Worm (Caenorhabditis elegans): ENCODE results near the gene fbxa-30.
"Not testable (repeated sequence)": the region's sequence is repeated elsewhere in the genome, so short reads cannot be mapped to it uniquely, and the experiment has no call there.

fbxa-30 gene

DNA sequence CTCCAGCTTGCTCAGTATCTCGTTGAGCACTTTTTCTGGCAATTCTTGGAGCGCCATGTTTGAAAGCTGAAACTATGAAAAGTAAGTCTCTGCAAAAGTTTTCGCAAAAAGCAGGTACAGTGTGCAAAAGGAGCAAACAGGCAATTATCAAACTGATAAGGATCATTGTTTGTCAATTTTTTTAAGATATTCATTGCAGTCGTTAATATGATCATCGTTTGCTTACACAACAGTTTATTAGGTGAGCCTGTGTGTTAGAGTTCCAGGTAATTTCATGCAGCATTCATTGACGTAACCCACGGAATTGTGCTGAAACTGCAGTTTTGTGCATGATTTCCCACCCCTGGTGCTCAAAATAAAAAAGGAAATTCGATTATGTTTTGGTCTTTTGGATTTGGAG, 8.6 kb downstream of the fbxa-30 start, which contains the start of gene fbxa-151:
Gene fbxa-151, minus strand, starts transcription at position 101 of the 400 bp plus-strand sequence.
- TF ChIP-seq ham-2 (GFP tag; optimal IDR thresholded peaks at IDR 0.05); lin-13 (tag; optimal IDR thresholded peaks at IDR 0.05); nhr-237 (tag; optimal IDR thresholded peaks at IDR 0.05): not testable (repeated sequence)

DNA sequence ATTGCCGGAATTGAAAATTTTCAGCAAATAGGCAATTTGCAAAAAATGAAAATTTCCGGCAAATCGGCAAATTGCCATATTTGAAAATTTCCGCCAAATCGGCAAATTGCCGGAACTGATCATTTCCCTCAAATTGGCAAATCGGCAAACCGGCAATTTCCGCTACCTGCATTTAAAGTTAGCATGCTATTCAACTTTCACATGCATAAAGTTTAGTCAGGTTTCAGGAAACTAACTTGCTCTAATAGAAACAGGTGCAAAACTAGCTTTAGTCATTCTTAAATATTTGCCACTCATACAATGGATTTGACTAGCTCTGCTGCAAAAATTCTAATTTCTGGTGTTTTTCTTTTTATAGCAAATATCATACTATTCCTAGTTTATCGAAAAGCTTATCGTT, 11.7 kb downstream of the fbxa-30 start, which contains the start of gene srz-9:
Gene srz-9, plus strand, starts transcription at position 301 of the 400 bp plus-strand sequence.
- not testable (repeated sequence) for TF ChIP-seq ham-2 (GFP tag; optimal IDR thresholded peaks at IDR 0.05); mab-5 (tag; optimal IDR thresholded peaks at IDR 0.05); bed-3 (GFP tag; optimal IDR thresholded peaks at IDR 0.05)

DNA sequence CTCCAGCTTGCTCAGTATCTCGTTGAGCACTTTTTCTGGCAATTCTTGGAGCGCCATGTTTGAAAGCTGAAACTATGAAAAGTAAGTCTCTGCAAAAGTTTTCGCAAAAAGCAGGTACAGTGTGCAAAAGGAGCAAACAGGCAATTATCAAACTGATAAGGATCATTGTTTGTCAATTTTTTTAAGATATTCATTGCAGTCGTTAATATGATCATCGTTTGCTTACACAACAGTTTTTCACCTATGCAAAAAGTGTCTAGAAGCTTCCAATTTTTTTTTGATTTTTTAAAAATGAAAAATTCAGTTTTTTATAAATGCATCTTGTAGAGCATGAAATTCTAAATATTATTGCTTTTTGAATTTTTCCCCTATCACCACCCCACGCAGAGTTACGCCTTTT, 17.1 kb downstream of the fbxa-30 start, which contains the start of gene fbxa-78:
Gene fbxa-78, minus strand, starts transcription at position 101 of the 400 bp plus-strand sequence.
- TF ChIP-seq lin-32 (GFP tag; optimal IDR thresholded peaks at IDR 0.05); bed-3 (GFP tag; optimal IDR thresholded peaks at IDR 0.05); unc-120 (tag; optimal IDR thresholded peaks at IDR 0.05; ENCODE audit: poor library complexity, severe bottlenecking): not testable (repeated sequence)

DNA sequence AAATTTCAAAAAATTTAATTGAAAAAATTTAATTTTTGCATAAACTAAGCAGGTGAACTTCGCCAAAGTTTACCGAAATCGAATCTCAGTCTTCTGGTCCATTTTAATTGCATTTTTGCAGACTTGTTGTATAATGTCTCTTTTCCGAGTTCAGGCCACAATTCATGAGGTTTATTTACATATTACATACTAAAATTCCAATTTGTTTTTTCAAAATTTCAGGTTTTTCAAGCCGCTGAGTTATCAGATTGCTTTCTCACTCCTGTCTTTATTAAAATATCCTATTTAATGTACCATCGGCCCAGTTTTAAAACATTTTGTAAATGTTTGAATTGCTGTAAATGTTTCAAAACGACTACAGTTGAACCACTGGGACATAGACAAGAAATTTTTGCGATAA, 18.9 kb downstream of the fbxa-30 start, which contains the start of gene fbxa-208:
Gene fbxa-208, plus strand, starts transcription at position 301 of the 400 bp plus-strand sequence.
- not testable (repeated sequence) for TF ChIP-seq unc-39, snpc-4, mep-1 (tag; optimal IDR thresholded peaks at IDR 0.05)

DNA sequence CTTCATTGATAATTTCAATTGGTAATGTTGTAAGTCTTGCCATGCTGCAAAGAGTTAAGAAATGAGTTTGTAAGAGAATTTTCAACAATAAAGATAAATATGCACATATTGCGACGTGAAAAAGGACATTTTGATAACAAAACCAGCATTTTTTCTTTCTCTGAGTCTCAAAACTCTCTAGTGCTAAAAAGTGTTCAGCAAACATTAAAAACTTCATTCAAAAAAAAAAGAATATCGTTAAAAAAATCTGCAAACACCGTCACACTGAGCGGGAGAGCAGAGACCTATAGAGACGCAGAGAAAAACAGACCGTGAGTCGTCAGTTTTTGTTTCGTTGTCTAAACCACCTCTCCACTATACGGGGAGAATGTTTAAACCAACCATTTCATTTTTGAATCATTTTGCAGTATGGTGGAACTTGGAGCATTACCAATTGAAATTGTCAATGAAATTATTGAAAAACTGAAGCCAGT, 26.3 kb downstream of the fbxa-30 start, which contains the start of the genes fbxa-76 and fbxa-77:
Gene fbxa-76, minus strand, starts transcription at position 51 of the 473 bp plus-strand sequence.
Gene fbxa-77, plus strand, starts transcription at position 365 of the 473 bp plus-strand sequence.
- TF ChIP-seq pha-4 (tag; optimal IDR thresholded peaks at IDR 0.05) (no peak), sem-2 (GFP tag; optimal IDR thresholded peaks at IDR 0.05) (no peak), sptf-1 (tag; optimal IDR thresholded peaks at IDR 0.05) (no peak), nhr-28 (tag; optimal IDR thresholded peaks at IDR 0.05) (no peak), cnd-1 (tag; optimal IDR thresholded peaks at IDR 0.05) (no peak), snpc-4 (tag; optimal IDR thresholded peaks at IDR 0.05) (no peak), bed-3 (GFP tag; optimal IDR thresholded peaks at IDR 0.05) (no peak), ztf-11 (tag; optimal IDR thresholded peaks at IDR 0.05) (no peak)

DNA sequence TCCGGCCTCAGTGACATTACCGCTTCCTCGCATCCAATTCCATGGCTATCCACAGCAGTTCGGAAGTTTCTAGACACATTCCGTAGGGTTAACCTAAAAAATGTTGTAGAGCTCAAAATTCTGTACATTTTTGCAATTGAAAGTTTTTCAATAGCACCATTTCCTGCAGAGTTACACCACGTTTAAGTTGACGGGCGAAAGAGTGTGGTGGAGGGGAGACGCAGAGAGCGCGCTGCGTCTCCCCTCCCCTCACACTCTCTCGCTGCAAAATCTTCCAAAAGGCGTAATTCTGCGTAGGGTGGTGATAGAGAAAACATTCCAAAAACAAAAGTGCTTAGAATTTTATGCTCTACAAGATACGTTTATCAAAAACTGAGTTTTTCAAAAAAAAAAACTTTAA, 27.1 kb downstream of the fbxa-30 start:
- TF ChIP-seq ceh-39 (tag; optimal IDR thresholded peaks at IDR 0.05) (no peak), cnd-1 (tag; optimal IDR thresholded peaks at IDR 0.05) (no peak), sptf-1 (tag; optimal IDR thresholded peaks at IDR 0.05) (no peak), nhr-28 (tag; optimal IDR thresholded peaks at IDR 0.05) (no peak), hlh-1 (tag; optimal IDR thresholded peaks at IDR 0.05) (no peak), nhr-2 (tag; optimal IDR thresholded peaks at IDR 0.05) (no peak), unc-62 (GFP tag; optimal IDR thresholded peaks at IDR 0.05) (no peak), unc-39 (tag; optimal IDR thresholded peaks at IDR 0.05) (no peak), zip-8 (tag; optimal IDR thresholded peaks at IDR 0.05) (no peak), pha-4 (tag; optimal IDR thresholded peaks at IDR 0.05) (no peak), ceh-43 (GFP tag; optimal IDR thresholded peaks at IDR 0.05) (no peak), mep-1 (tag; optimal IDR thresholded peaks at IDR 0.05) (no peak), ham-2 (GFP tag; optimal IDR thresholded peaks at IDR 0.05) (no peak), nhr-76 (tag; optimal IDR thresholded peaks at IDR 0.05) (no peak), tbx-8 (GFP tag; optimal IDR thresholded peaks at IDR 0.05) (no peak)

DNA sequence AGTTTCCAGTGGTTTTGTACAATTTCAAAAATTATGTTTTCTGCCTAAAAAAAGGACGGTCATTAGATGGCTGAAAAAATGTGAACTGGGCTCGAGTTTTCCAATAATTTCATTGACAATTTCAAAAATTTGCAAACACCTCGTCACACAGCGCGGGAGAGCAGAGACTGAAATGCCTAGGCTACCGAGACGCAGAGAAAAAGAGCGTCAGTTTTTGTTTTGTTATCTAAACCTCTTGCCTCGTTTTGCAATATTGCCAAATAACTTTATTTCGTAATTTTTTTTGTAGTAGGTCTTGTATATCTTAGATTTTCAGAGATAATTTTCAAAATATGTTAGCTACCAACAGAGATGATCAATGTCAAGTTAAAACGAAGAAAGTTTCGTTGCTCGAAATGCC, 32.2 kb downstream of the fbxa-30 start, which contains the start of gene fbxa-63:
Gene fbxa-63, plus strand, starts transcription at position 310 of the 400 bp plus-strand sequence.
- TF ChIP-seq ces-1 (GFP tag; optimal IDR thresholded peaks at IDR 0.05) (peak; percentile 11), drap-1 (GFP tag; optimal IDR thresholded peaks at IDR 0.05) (no peak)
